Fruit fly (Drosophila melanogaster) whole organism, adult: ENCODE measurements around the gene CG18081.

Source experiments
- CG33017 ChIP-seq: fragments of 200-800 bp; sonication (Bioruptor generic); optimal IDR thresholded peaks from 2 replicates; lab custom pipeline; 2018; ENCODE audit warnings: missing biosample characterization, mild to moderate bottlenecking, missing genetic modification characterization, moderate library complexity
- CG7045 ChIP-seq: fragments of 200-800 bp; sonication (Bioruptor generic); optimal IDR thresholded peaks from 2 replicates; lab custom pipeline; 2017; ENCODE audit warnings: missing biosample characterization, mild to moderate bottlenecking, missing genetic modification characterization
- Clk ChIP-seq: fragments of 200-800 bp; sonication (Bioruptor generic); optimal IDR thresholded peaks from 2 replicates; lab custom pipeline; 2017; ENCODE audit warnings: missing biosample characterization, missing genetic modification characterization
- Hr96 ChIP-seq: fragments of 200-800 bp; sonication (Bioruptor generic); optimal IDR thresholded peaks from 2 replicates; lab custom pipeline; 2016; ENCODE audit warnings: missing biosample characterization, missing genetic modification characterization
- kay ChIP-seq: fragments of 200-800 bp; sonication (Bioruptor generic); peaks from one replicate; lab custom pipeline; 2016; ENCODE audit warnings: missing biosample characterization, missing genetic modification characterization, borderline replicate concordance

- TF ChIP-seq Clk (GFP tag; lab: Kevin White, UChicago), result no peak
- TF ChIP-seq Hr96 (GFP tag; lab: Kevin White, UChicago), result no peak
- no peak for TF ChIP-seq CG7045 (GFP tag; lab: Kevin White, UChicago)
- TF ChIP-seq kay, result peak; percentile 89
- no peak for TF ChIP-seq CG33017 (tag; lab: Kevin White, UChicago)
These were observed 11.3 kb downstream of the CG18081 start for dm6 chr3L:15823780-15824423.
